Fruit fly (Drosophila melanogaster) whole organism, embryonic: ENCODE data around the gene CG43273.

Experiments used
- Atf-2 ChIP-seq: fragments of 200-800 bp; sonication (Bioruptor generic); optimal IDR thresholded peaks from 2 replicates; lab custom pipeline; 2016; ENCODE audit warnings: missing biosample characterization, missing genetic modification characterization
- CG10366 ChIP-seq: fragments of 200-800 bp; sonication (Bioruptor generic); IDR thresholded peaks from 2 replicates; pipeline ENCODE4 v1.3.6; 2022; ENCODE audit warnings: missing biosample characterization, missing genetic modification characterization
- CG10543 ChIP-seq: fragments of 200-800 bp; sonication (Bioruptor generic); optimal IDR thresholded peaks from 3 replicates; lab custom pipeline; 2017; ENCODE audit warnings: missing biosample characterization, mild to moderate bottlenecking, missing genetic modification characterization, moderate library complexity
- CG10565 ChIP-seq: fragments of 200-800 bp; sonication (Bioruptor generic); optimal IDR thresholded peaks from 3 replicates; lab custom pipeline; 2016; ENCODE audit warnings: missing biosample characterization, mild to moderate bottlenecking, missing genetic modification characterization
- CG12071 ChIP-seq: fragments of 200-800 bp; sonication (Bioruptor generic); optimal IDR thresholded peaks from 3 replicates; lab custom pipeline; 2018; ENCODE audit warnings: missing biosample characterization, mild to moderate bottlenecking, missing genetic modification characterization
- CG12236 ChIP-seq: fragments of 200-800 bp; sonication (Bioruptor generic); optimal IDR thresholded peaks from 2 replicates; lab custom pipeline; 2016; ENCODE audit warnings: missing biosample characterization, missing genetic modification characterization
- CG14441 ChIP-seq: fragments of 200-800 bp; sonication (Bioruptor generic); IDR thresholded peaks from 2 replicates; pipeline ENCODE4 v1.3.6; 2022; ENCODE audit warnings: missing biosample characterization, missing genetic modification characterization
- CG1647 ChIP-seq: fragments of 200-800 bp; sonication (Bioruptor generic); optimal IDR thresholded peaks from 3 replicates; lab custom pipeline; 2016; ENCODE audit warnings: missing biosample characterization, missing genetic modification characterization
- CG16779 ChIP-seq: fragments of 200-800 bp; sonication (Bioruptor generic); IDR thresholded peaks from 2 replicates; pipeline ENCODE4 v1.3.6; 2022; ENCODE audit warnings: missing biosample characterization, missing genetic modification characterization
- CG2120 ChIP-seq: fragments of 200-800 bp; sonication (Bioruptor generic); optimal IDR thresholded peaks from 3 replicates; lab custom pipeline; 2016; ENCODE audit warnings: missing biosample characterization, missing genetic modification characterization
- CG30431 ChIP-seq: fragments of 200-800 bp; sonication (Bioruptor generic); optimal IDR thresholded peaks from 2 replicates; lab custom pipeline; 2017; ENCODE audit warnings: missing biosample characterization, missing genetic modification characterization
- CG32532 ChIP-seq: fragments of 200-800 bp; sonication (Bioruptor generic); IDR thresholded peaks from 2 replicates; pipeline ENCODE4 v1.3.6; 2022; ENCODE audit warnings: missing biosample characterization, missing genetic modification characterization
- CG33213 ChIP-seq: fragments of 200-800 bp; sonication (Bioruptor generic); optimal IDR thresholded peaks from 3 replicates; lab custom pipeline; 2016; ENCODE audit warnings: missing biosample characterization, missing genetic modification characterization
- CG3838 ChIP-seq: fragments of 200-800 bp; sonication (Bioruptor generic); optimal IDR thresholded peaks from 3 replicates; lab custom pipeline; 2016; ENCODE audit warnings: missing biosample characterization, missing genetic modification characterization
- CG4282 ChIP-seq: fragments of 200-800 bp; sonication (Bioruptor generic); optimal IDR thresholded peaks from 2 replicates; lab custom pipeline; 2016; ENCODE audit warnings: missing biosample characterization, missing genetic modification characterization
- CG4328 ChIP-seq: fragments of 200-800 bp; sonication (Bioruptor generic); optimal IDR thresholded peaks from 3 replicates; lab custom pipeline; 2017; ENCODE audit warnings: missing biosample characterization, missing genetic modification reagents, missing genetic modification characterization
- CG4707 ChIP-seq: fragments of 200-800 bp; sonication (Bioruptor generic); optimal IDR thresholded peaks from 2 replicates; lab custom pipeline; 2018; ENCODE audit warnings: missing biosample characterization, mild to moderate bottlenecking, missing genetic modification characterization, moderate library complexity
- CG4820 ChIP-seq: fragments of 200-800 bp; sonication (Bioruptor generic); optimal IDR thresholded peaks from 3 replicates; lab custom pipeline; 2016; ENCODE audit warnings: missing biosample characterization, missing genetic modification characterization
- CG6765 ChIP-seq: fragments of 200-800 bp; sonication (Bioruptor generic); optimal IDR thresholded peaks from 3 replicates; lab custom pipeline; 2017; ENCODE audit warnings: missing biosample characterization, mild to moderate bottlenecking, missing genetic modification characterization
- CG7357 ChIP-seq: fragments of 200-800 bp; sonication (Bioruptor generic); IDR thresholded peaks from 3 replicates; pipeline ENCODE4 v1.3.6; 2022; ENCODE audit warnings: missing biosample characterization, missing genetic modification characterization
- CG8944 ChIP-seq: fragments of 200-800 bp; sonication (Bioruptor generic); optimal IDR thresholded peaks from 3 replicates; lab custom pipeline; 2016; ENCODE audit warnings: missing biosample characterization, missing genetic modification characterization
- Dfd ChIP-seq, 2 experiments: fragments of >200 bp; optimal IDR thresholded peaks; 2 replicates each; lab custom pipeline; 2017; ENCODE audit warnings: missing biosample characterization in 2 of 2, missing genetic modification characterization in 2 of 2
- Elba2 ChIP-seq: fragments of 200-800 bp; sonication (Bioruptor generic); optimal IDR thresholded peaks from 3 replicates; lab custom pipeline; 2016; ENCODE audit warnings: missing biosample characterization, missing genetic modification characterization
- Fer2 ChIP-seq: fragments of 200-800 bp; sonication (Bioruptor generic); optimal IDR thresholded peaks from 2 replicates; lab custom pipeline; 2018; ENCODE audit warnings: missing biosample characterization, mild to moderate bottlenecking, missing genetic modification characterization, moderate library complexity
- Gsc ChIP-seq: fragments of 200-800 bp; sonication (Bioruptor generic); IDR thresholded peaks from 2 replicates; pipeline ENCODE4 v1.3.6; 2022; ENCODE audit warnings: missing biosample characterization, missing genetic modification characterization
- Gug ChIP-seq: fragments of 200-800 bp; sonication (Bioruptor generic); IDR thresholded peaks from 4 replicates; pipeline ENCODE4 v1.3.6; 2022; ENCODE audit warnings: missing biosample characterization, missing genetic modification characterization
- Med ChIP-seq: fragments of 200-800 bp; sonication (Bioruptor generic); peaks from one replicate; lab custom pipeline; 2016; ENCODE audit warnings: missing biosample characterization, missing genetic modification characterization, mild to moderate bottlenecking, inconsistent platforms, moderate library complexity
- Mrtf ChIP-seq: fragments of 200-800 bp; sonication (Bioruptor generic); IDR thresholded peaks from 3 replicates; pipeline ENCODE4 v1.3.6; 2022; ENCODE audit warnings: missing biosample characterization, missing genetic modification characterization
- NC2β ChIP-seq: fragments of 200-800 bp; sonication (Bioruptor generic); optimal IDR thresholded peaks from 2 replicates; lab custom pipeline; 2016; ENCODE audit warnings: missing biosample characterization, missing genetic modification characterization
- PHDP ChIP-seq: fragments of 200-800 bp; sonication (Bioruptor generic); optimal IDR thresholded peaks from 3 replicates; lab custom pipeline; 2018; ENCODE audit warnings: missing biosample characterization, mild to moderate bottlenecking, missing genetic modification characterization, moderate library complexity
- Ravus ChIP-seq: fragments of 200-800 bp; sonication (Bioruptor generic); IDR thresholded peaks from 2 replicates; pipeline ENCODE4 v1.3.6; 2022; ENCODE audit warnings: missing biosample characterization, missing genetic modification characterization
- ac ChIP-seq: fragments of 200-800 bp; sonication (Bioruptor generic); optimal IDR thresholded peaks from 3 replicates; lab custom pipeline; 2017; ENCODE audit warnings: missing biosample characterization, mild to moderate bottlenecking, missing genetic modification characterization
- al ChIP-seq: fragments of 200-800 bp; sonication (Bioruptor generic); IDR thresholded peaks from 2 replicates; pipeline ENCODE4 v1.3.6; 2022; ENCODE audit warnings: missing biosample characterization, missing genetic modification characterization
- ap ChIP-seq: fragments of 200-800 bp; sonication (Bioruptor generic); IDR thresholded peaks from 2 replicates; pipeline ENCODE4 v1.3.6; 2022; ENCODE audit warnings: missing biosample characterization, missing genetic modification characterization
- ara ChIP-seq: fragments of 200-800 bp; sonication (Bioruptor generic); IDR thresholded peaks from 2 replicates; pipeline ENCODE4 v1.3.6; 2022; ENCODE audit warnings: missing biosample characterization, missing genetic modification characterization
- bbx ChIP-seq: fragments of 200-800 bp; sonication (Bioruptor generic); IDR thresholded peaks from 2 replicates; pipeline ENCODE4 v1.3.6; 2022; ENCODE audit warnings: missing biosample characterization, missing genetic modification characterization; ENCODE audit not compliant: partially characterized antibody
- br ChIP-seq: fragments of >200 bp; optimal IDR thresholded peaks from 2 replicates; lab custom pipeline; 2017
- chif ChIP-seq, 2 experiments: fragments of 200-800 bp; sonication (Bioruptor generic); optimal IDR thresholded peaks; 3 replicates each; lab custom pipeline; 2016; ENCODE audit warnings: missing biosample characterization in 2 of 2, missing genetic modification characterization in 2 of 2
- danr ChIP-seq: fragments of 200-800 bp; sonication (Bioruptor generic); IDR thresholded peaks from 2 replicates; pipeline ENCODE4 v1.3.6; 2022; ENCODE audit warnings: missing biosample characterization, missing genetic modification characterization
- dati ChIP-seq: fragments of 200-800 bp; sonication (Bioruptor generic); IDR thresholded peaks from 2 replicates; pipeline ENCODE4 v1.3.6; 2022; ENCODE audit warnings: missing biosample characterization, missing genetic modification characterization
- disco-r ChIP-seq: fragments of 200-800 bp; sonication (Bioruptor generic); optimal IDR thresholded peaks from 2 replicates; lab custom pipeline; 2016; ENCODE audit warnings: missing biosample characterization, missing genetic modification characterization
- insv ChIP-seq, 2 experiments: fragments of 200-800 bp; sonication (Bioruptor generic); optimal IDR thresholded peaks; 3 replicates each; lab custom pipeline; 2016 to 2018; ENCODE audit warnings: missing biosample characterization in 2 of 2, missing genetic modification characterization in 2 of 2
- jing ChIP-seq: fragments of 200-800 bp; sonication (Bioruptor generic); optimal IDR thresholded peaks from 2 replicates; lab custom pipeline; 2018; ENCODE audit warnings: missing biosample characterization, mild to moderate bottlenecking, missing genetic modification characterization
- lab ChIP-seq: fragments of 200-800 bp; sonication (Bioruptor generic); optimal IDR thresholded peaks from 3 replicates; lab custom pipeline; 2017; ENCODE audit warnings: missing biosample characterization, missing genetic modification characterization, mild to moderate bottlenecking, moderate library complexity, missing genetic modification reagents
- prd ChIP-seq, 3 experiments: fragments of >200 bp in 2 of 3; fragments of 200-800 bp in 1 of 3; sonication (Bioruptor generic) in 1 of 3; optimal IDR thresholded peaks in 2 of 3; IDR thresholded peaks in 1 of 3; 2 replicates in 2 of 3; 3 replicates in 1 of 3; pipeline versions ENCODE4 v1.3.6 to Lab custom; 2017 to 2022; ENCODE audit warnings: missing biosample characterization in 1 of 3, missing genetic modification characterization in 1 of 3
- pros ChIP-seq: fragments of 200-800 bp; sonication (Bioruptor generic); optimal IDR thresholded peaks from 3 replicates; lab custom pipeline; 2019; ENCODE audit warnings: missing biosample characterization, mild to moderate bottlenecking, missing genetic modification characterization, moderate library complexity
- rib ChIP-seq: fragments of 200-800 bp; sonication (Bioruptor generic); IDR thresholded peaks from 2 replicates; pipeline ENCODE4 v1.3.6; 2022; ENCODE audit warnings: missing biosample characterization, missing genetic modification characterization
- run ChIP-seq: fragments of 200-800 bp; sonication (Bioruptor generic); optimal IDR thresholded peaks from 3 replicates; lab custom pipeline; 2018; ENCODE audit warnings: missing biosample characterization, mild to moderate bottlenecking, missing genetic modification characterization
- sima ChIP-seq: fragments of 200-800 bp; sonication (Bioruptor generic); optimal IDR thresholded peaks from 2 replicates; lab custom pipeline; 2016; ENCODE audit warnings: missing biosample characterization, missing genetic modification characterization
- ssp ChIP-seq: fragments of 200-800 bp; sonication (Bioruptor generic); IDR thresholded peaks from 2 replicates; pipeline ENCODE4 v1.3.6; 2022; ENCODE audit warnings: missing biosample characterization, missing genetic modification characterization
- z ChIP-seq: fragments of 200-800 bp; sonication (Bioruptor generic); IDR thresholded peaks from 3 replicates; pipeline ENCODE4 v1.3.6; 2022; ENCODE audit warnings: missing biosample characterization, missing genetic modification characterization

Gene CG43273

dm6 chr3R:24816993-24817854, 12.9 kb upstream of the CG43273 start, which contains the start of the genes CG5808 and Saf-B (continued):
- TF ChIP-seq ap = peak; percentile 26; the same call in 1 of the 2 replicates
- TF ChIP-seq run (tag; lab: Kevin White, UChicago) = no peak
- TF ChIP-seq lab (GFP tag; lab: Kevin White, UChicago) = no peak
- no peak for TF ChIP-seq disco-r (GFP tag; lab: Kevin White, UChicago)
- 0 out of 2 replicates have a peak, but pooled peaks have one; percentile 34 for TF ChIP-seq al (GFP tag; lab: Robert Waterston, UW)
- no peak for TF ChIP-seq rib (GFP tag; lab: Robert Waterston, UW)
- peak; percentile 22 for TF ChIP-seq CG2120 (GFP tag; lab: Kevin White, UChicago)
- TF ChIP-seq chif (GFP tag; optimal IDR thresholded peaks at IDR 0.05; lab: Kevin White, UChicago) = no peak
- no peak for TF ChIP-seq CG3838 (GFP tag; lab: Kevin White, UChicago)
- TF ChIP-seq CG12071 (GFP tag; lab: Kevin White, UChicago) = no peak
- TF ChIP-seq CG4282 = no peak
- no peak for TF ChIP-seq NC2β (GFP tag; lab: Kevin White, UChicago)
- no peak for TF ChIP-seq prd (optimal IDR thresholded peaks at IDR 0.05; lab: Kevin White, UChicago)
- peak; percentile 65 for TF ChIP-seq prd (GFP tag; IDR thresholded peaks at IDR 0.05; lab: Robert Waterston, UW)
- TF ChIP-seq Med (GFP tag; lab: Kevin White, UChicago) = peak; percentile 78
- TF ChIP-seq PHDP (tag; lab: Kevin White, UChicago) = no peak
- peak; percentile 43; the same call in 1 of the 2 replicates for TF ChIP-seq CG14441
- TF ChIP-seq CG10366 (GFP tag; lab: Robert Waterston, UW) = no peak
- TF ChIP-seq ara (GFP tag; lab: Robert Waterston, UW) = no peak
- TF ChIP-seq pros (GFP tag; lab: Kevin White, UChicago) = no peak
- TF ChIP-seq CG30431 (GFP tag; lab: Kevin White, UChicago) = no peak
- no peak for TF ChIP-seq insv (GFP tag; optimal IDR thresholded peaks at IDR 0.05; lab: Kevin White, UChicago)
- TF ChIP-seq dati (GFP tag; lab: Robert Waterston, UW) = no peak
- TF ChIP-seq Gug (GFP tag; lab: Robert Waterston, UW) = no peak
- no peak for TF ChIP-seq Gsc (GFP tag; lab: Robert Waterston, UW)
- no peak for TF ChIP-seq CG33213 (GFP tag; lab: Kevin White, UChicago)
- no peak for TF ChIP-seq Dfd (GFP tag; optimal IDR thresholded peaks at IDR 0.05; lab: Kevin White, UChicago)
- TF ChIP-seq Fer2 (tag; lab: Kevin White, UChicago) = no peak
- no peak for TF ChIP-seq CG1647 (GFP tag; lab: Kevin White, UChicago)
- no peak for TF ChIP-seq jing (GFP tag; lab: Kevin White, UChicago)
- no peak for TF ChIP-seq CG7357 (GFP tag; lab: Robert Waterston, UW)
- no peak for TF ChIP-seq Atf-2 (GFP tag; lab: Kevin White, UChicago)
- TF ChIP-seq CG4820 (GFP tag; lab: Kevin White, UChicago) = peak; percentile 62
- TF ChIP-seq z (GFP tag; lab: Robert Waterston, UW) = no peak
- TF ChIP-seq CG4707 = no peak
- no peak for TF ChIP-seq sima (GFP tag; lab: Kevin White, UChicago)
- no peak for TF ChIP-seq CG6765 (GFP tag; lab: Kevin White, UChicago)
- no peak for TF ChIP-seq br (lab: Kevin White, UChicago)
- TF ChIP-seq Elba2 (GFP tag; lab: Kevin White, UChicago) = no peak
- no peak for TF ChIP-seq CG12236
- peak; percentile 66 for TF ChIP-seq ssp (GFP tag; lab: Robert Waterston, UW)
- peak; percentile 77 for TF ChIP-seq bbx (GFP tag; lab: Robert Waterston, UW)
- no peak for TF ChIP-seq ac (GFP tag; lab: Kevin White, UChicago)
- no peak for TF ChIP-seq Ravus (GFP tag; lab: Robert Waterston, UW)
- TF ChIP-seq Mrtf (GFP tag; lab: Robert Waterston, UW) = no peak
- TF ChIP-seq CG8944 (GFP tag; lab: Kevin White, UChicago) = no peak
- TF ChIP-seq CG16779 (GFP tag; lab: Robert Waterston, UW) = no peak
- no peak for TF ChIP-seq CG4328 (GFP tag; lab: Kevin White, UChicago)
- TF ChIP-seq CG10543 = no peak
- no peak for TF ChIP-seq CG10565
- peak; percentile 36 for TF ChIP-seq CG32532 (GFP tag; lab: Robert Waterston, UW)
- no peak for TF ChIP-seq danr (GFP tag; lab: Robert Waterston, UW)
